Fruit fly (Drosophila melanogaster) whole organism, embryonic: ENCODE measurements around the gene CG43218.
A peak's percentile ranks its signal among the peaks of the same experiment; 100 is the strongest.

Source experiments
- ATbp ChIP-seq: fragments of 200-800 bp; sonication (Bioruptor generic); optimal IDR thresholded peaks from 2 replicates; lab custom pipeline; 2017; ENCODE audit warnings: missing biosample characterization, mild to moderate bottlenecking, missing genetic modification characterization, missing genetic modification reagents
- Atf-2 ChIP-seq: fragments of 200-800 bp; sonication (Bioruptor generic); optimal IDR thresholded peaks from 2 replicates; lab custom pipeline; 2016; ENCODE audit warnings: missing biosample characterization, missing genetic modification characterization
- CG12104 ChIP-seq: fragments of 200-800 bp; sonication (Bioruptor generic); optimal IDR thresholded peaks from 3 replicates; lab custom pipeline; 2016; ENCODE audit warnings: missing biosample characterization, missing genetic modification characterization
- CG1233 ChIP-seq: fragments of 200-800 bp; sonication (Bioruptor generic); optimal IDR thresholded peaks from 4 replicates; lab custom pipeline; 2018; ENCODE audit warnings: missing biosample characterization, mild to moderate bottlenecking, missing genetic modification characterization
- CG12769 ChIP-seq: fragments of 200-800 bp; sonication (Bioruptor generic); optimal IDR thresholded peaks from 2 replicates; lab custom pipeline; 2019; ENCODE audit warnings: missing biosample characterization, mild to moderate bottlenecking, missing genetic modification characterization, moderate library complexity
- CG14860 ChIP-seq: fragments of 200-800 bp; sonication (Bioruptor generic); IDR thresholded peaks from 3 replicates; pipeline ENCODE4 v1.3.6; 2022; ENCODE audit warnings: missing biosample characterization, missing genetic modification characterization; ENCODE audit not compliant: partially characterized antibody
- CG1529 ChIP-seq: fragments of 200-800 bp; sonication (Bioruptor generic); optimal IDR thresholded peaks from 3 replicates; lab custom pipeline; 2018; ENCODE audit warnings: missing biosample characterization, missing genetic modification characterization
- CG15696 ChIP-seq: fragments of 200-800 bp; sonication (Bioruptor generic); optimal IDR thresholded peaks from 2 replicates; lab custom pipeline; 2019; ENCODE audit warnings: missing biosample characterization, mild to moderate bottlenecking, missing genetic modification characterization, moderate library complexity
- CG16863 ChIP-seq: fragments of 200-800 bp; sonication (Bioruptor generic); optimal IDR thresholded peaks from 3 replicates; lab custom pipeline; 2016; ENCODE audit warnings: missing biosample characterization, missing genetic modification characterization
- CG18764 ChIP-seq: fragments of 200-800 bp; sonication (Bioruptor generic); optimal IDR thresholded peaks from 3 replicates; lab custom pipeline; 2016; ENCODE audit warnings: missing biosample characterization, missing genetic modification characterization
- CG30431 ChIP-seq: fragments of 200-800 bp; sonication (Bioruptor generic); optimal IDR thresholded peaks from 2 replicates; lab custom pipeline; 2017; ENCODE audit warnings: missing biosample characterization, missing genetic modification characterization
- CG3281 ChIP-seq: fragments of 200-800 bp; sonication (Bioruptor generic); optimal IDR thresholded peaks from 3 replicates; lab custom pipeline; 2017; ENCODE audit warnings: missing biosample characterization, mild to moderate bottlenecking, missing genetic modification characterization
- CG42726 ChIP-seq: fragments of 200-800 bp; sonication (Bioruptor generic); IDR thresholded peaks from 2 replicates; pipeline ENCODE4 v1.3.6; 2022; ENCODE audit warnings: missing biosample characterization, missing genetic modification characterization; ENCODE audit not compliant: partially characterized antibody
- CG6254 ChIP-seq: fragments of 200-800 bp; sonication (Bioruptor generic); optimal IDR thresholded peaks from 3 replicates; lab custom pipeline; 2017; ENCODE audit warnings: mild to moderate bottlenecking, missing biosample characterization, missing genetic modification reagents, missing genetic modification characterization
- CG6683 ChIP-seq: fragments of 200-800 bp; sonication (Bioruptor generic); optimal IDR thresholded peaks from 2 replicates; lab custom pipeline; 2017; ENCODE audit warnings: missing biosample characterization, mild to moderate bottlenecking, missing genetic modification characterization, missing genetic modification reagents
- CG8478 ChIP-seq: fragments of >200 bp; optimal IDR thresholded peaks from 2 replicates; lab custom pipeline; 2018
- Chrac-16 ChIP-seq: fragments of 200-800 bp; sonication (Bioruptor generic); optimal IDR thresholded peaks from 3 replicates; lab custom pipeline; 2016; ENCODE audit warnings: missing biosample characterization, missing genetic modification characterization
- Dll ChIP-seq: fragments of 200-800 bp; sonication (Bioruptor generic); IDR thresholded peaks from 4 replicates; pipeline ENCODE4 v1.3.6; 2022; ENCODE audit warnings: missing biosample characterization, missing genetic modification characterization; ENCODE audit not compliant: partially characterized antibody
- Fer3 ChIP-seq: fragments of 200-800 bp; sonication (Bioruptor generic); optimal IDR thresholded peaks from 2 replicates; lab custom pipeline; 2018; ENCODE audit warnings: missing biosample characterization, mild to moderate bottlenecking, missing genetic modification characterization, moderate library complexity
- HLH3B ChIP-seq: fragments of 200-800 bp; sonication (Bioruptor generic); IDR thresholded peaks from 2 replicates; pipeline ENCODE4 v1.3.6; 2022; ENCODE audit warnings: missing biosample characterization, missing genetic modification characterization
- Hey ChIP-seq: fragments of 200-800 bp; sonication (Bioruptor generic); optimal IDR thresholded peaks from 3 replicates; lab custom pipeline; 2018; ENCODE audit warnings: missing biosample characterization, mild to moderate bottlenecking, missing genetic modification characterization
- Hr39 ChIP-seq: fragments of >200 bp; optimal IDR thresholded peaks from 2 replicates; lab custom pipeline; 2017
- Hsf ChIP-seq: fragments of 200-800 bp; sonication (Bioruptor generic); optimal IDR thresholded peaks from 3 replicates; lab custom pipeline; 2016; ENCODE audit warnings: missing biosample characterization, missing genetic modification characterization
- Kr ChIP-seq: fragments of 200-800 bp; sonication (Bioruptor generic); optimal IDR thresholded peaks from 2 replicates; lab custom pipeline; 2017; ENCODE audit warnings: missing biosample characterization, mild to moderate bottlenecking, missing genetic modification characterization
- MESR4 ChIP-seq: fragments of 200-800 bp; sonication (Bioruptor generic); optimal IDR thresholded peaks from 2 replicates; lab custom pipeline; 2018; ENCODE audit warnings: missing biosample characterization, mild to moderate bottlenecking, missing genetic modification characterization, moderate library complexity
- NC2α ChIP-seq: fragments of 200-800 bp; sonication (Bioruptor generic); optimal IDR thresholded peaks from 2 replicates; lab custom pipeline; 2016; ENCODE audit warnings: missing biosample characterization, missing genetic modification characterization
- NFAT ChIP-seq: fragments of 200-800 bp; sonication (Bioruptor generic); IDR thresholded peaks from 2 replicates; pipeline ENCODE4 v1.3.6; 2022; ENCODE audit warnings: missing biosample characterization, missing genetic modification characterization
- Nf-YC ChIP-seq: fragments of 200-800 bp; optimal IDR thresholded peaks from 3 replicates; lab custom pipeline; 2019; ENCODE audit warnings: missing biosample characterization, mild to moderate bottlenecking, missing genetic modification characterization, moderate library complexity
- Oaz ChIP-seq: fragments of 200-800 bp; sonication (Bioruptor generic); IDR thresholded peaks from 2 replicates; pipeline ENCODE4 v1.3.6; 2022; ENCODE audit warnings: missing biosample characterization, missing genetic modification characterization
- Ravus ChIP-seq: fragments of 200-800 bp; sonication (Bioruptor generic); IDR thresholded peaks from 2 replicates; pipeline ENCODE4 v1.3.6; 2022; ENCODE audit warnings: missing biosample characterization, missing genetic modification characterization
- cad ChIP-seq: fragments of >200 bp; optimal IDR thresholded peaks from 2 replicates; lab custom pipeline; 2017; ENCODE audit warnings: missing biosample characterization, missing genetic modification characterization
- cas ChIP-seq: fragments of 200-800 bp; sonication (Bioruptor generic); IDR thresholded peaks from 2 replicates; pipeline ENCODE4 v1.3.6; 2022; ENCODE audit warnings: missing biosample characterization, missing genetic modification characterization
- caup ChIP-seq: fragments of 200-800 bp; sonication (Bioruptor generic); optimal IDR thresholded peaks from 3 replicates; lab custom pipeline; 2017; ENCODE audit warnings: missing biosample characterization, mild to moderate bottlenecking, missing genetic modification characterization, moderate library complexity; ENCODE audit not compliant: severe bottlenecking
- crp ChIP-seq, 2 experiments: fragments of 200-800 bp; sonication (Bioruptor generic); optimal IDR thresholded peaks; 2 replicates in 1 of 2; 3 replicates in 1 of 2; lab custom pipeline; 2017; ENCODE audit warnings: missing biosample characterization in 2 of 2, missing genetic modification characterization in 2 of 2, mild to moderate bottlenecking in 1 of 2, moderate library complexity in 1 of 2
- esg ChIP-seq: fragments of 200-800 bp; sonication (Bioruptor generic); conservative IDR thresholded peaks from 2 replicates; pipeline ENCODE4 v1.3.6; 2022; ENCODE audit warnings: missing biosample characterization, missing genetic modification characterization
- fd3F ChIP-seq: fragments of 200-800 bp; sonication (Bioruptor generic); optimal IDR thresholded peaks from 2 replicates; lab custom pipeline; 2018; ENCODE audit warnings: missing biosample characterization, mild to moderate bottlenecking, missing genetic modification characterization, moderate library complexity
- gem ChIP-seq: fragments of 200-800 bp; sonication (Bioruptor generic); optimal IDR thresholded peaks from 2 replicates; lab custom pipeline; 2019; ENCODE audit warnings: missing biosample characterization, mild to moderate bottlenecking, missing genetic modification characterization, moderate library complexity
- gt ChIP-seq: fragments of 200-800 bp; sonication (Bioruptor generic); IDR thresholded peaks from 2 replicates; pipeline ENCODE4 v1.3.6; 2022; ENCODE audit warnings: missing biosample characterization, missing genetic modification characterization
- klu ChIP-seq: fragments of 200-800 bp; sonication (Bioruptor generic); IDR thresholded peaks from 2 replicates; pipeline ENCODE4 v1.3.6; 2022; ENCODE audit warnings: missing biosample characterization, missing genetic modification characterization
- knrl ChIP-seq: fragments of 200-800 bp; sonication (Bioruptor generic); IDR thresholded peaks from 3 replicates; pipeline ENCODE4 v1.3.6; 2022; ENCODE audit warnings: missing biosample characterization, missing genetic modification characterization; ENCODE audit not compliant: partially characterized antibody
- lola ChIP-seq, 3 experiments: fragments of >200 bp in 2 of 3; fragments of 200-800 bp in 1 of 3; sonication (Bioruptor generic) in 1 of 3; optimal IDR thresholded peaks; 2 replicates each; lab custom pipeline; 2017 to 2019; ENCODE audit warnings: missing biosample characterization in 3 of 3, missing genetic modification characterization in 3 of 3, mild to moderate bottlenecking in 1 of 3, moderate library complexity in 1 of 3
- maf-S ChIP-seq: fragments of 200-800 bp; sonication (Bioruptor generic); optimal IDR thresholded peaks from 2 replicates; lab custom pipeline; 2016; ENCODE audit warnings: missing biosample characterization, missing genetic modification characterization
- nau ChIP-seq: fragments of 200-800 bp; sonication (Bioruptor generic); optimal IDR thresholded peaks from 3 replicates; lab custom pipeline; 2017; ENCODE audit warnings: missing biosample characterization, mild to moderate bottlenecking, missing genetic modification characterization, missing genetic modification reagents
- pum ChIP-seq: fragments of 200-800 bp; sonication (Bioruptor generic); optimal IDR thresholded peaks from 2 replicates; lab custom pipeline; 2016; ENCODE audit warnings: missing biosample characterization, missing genetic modification characterization
- row ChIP-seq: fragments of 200-800 bp; sonication (Bioruptor generic); IDR thresholded peaks from 3 replicates; pipeline ENCODE4 v1.3.6; 2022; ENCODE audit warnings: missing biosample characterization, missing genetic modification characterization
- salm ChIP-seq: fragments of 200-800 bp; sonication (Bioruptor generic); optimal IDR thresholded peaks from 2 replicates; lab custom pipeline; 2018; ENCODE audit warnings: missing biosample characterization, mild to moderate bottlenecking, missing genetic modification characterization
- sens ChIP-seq: fragments of 200-800 bp; sonication (Bioruptor generic); peaks from one replicate; lab custom pipeline; 2016; ENCODE audit warnings: missing biosample characterization, missing genetic modification characterization
- shn ChIP-seq: fragments of 200-800 bp; sonication (Bioruptor generic); optimal IDR thresholded peaks from 3 replicates; lab custom pipeline; 2016; ENCODE audit warnings: missing biosample characterization, missing genetic modification characterization
- tin ChIP-seq: fragments of 200-800 bp; sonication (Bioruptor generic); optimal IDR thresholded peaks from 3 replicates; lab custom pipeline; 2016; ENCODE audit warnings: missing biosample characterization, missing genetic modification characterization

CG43218 gene

DNA sequence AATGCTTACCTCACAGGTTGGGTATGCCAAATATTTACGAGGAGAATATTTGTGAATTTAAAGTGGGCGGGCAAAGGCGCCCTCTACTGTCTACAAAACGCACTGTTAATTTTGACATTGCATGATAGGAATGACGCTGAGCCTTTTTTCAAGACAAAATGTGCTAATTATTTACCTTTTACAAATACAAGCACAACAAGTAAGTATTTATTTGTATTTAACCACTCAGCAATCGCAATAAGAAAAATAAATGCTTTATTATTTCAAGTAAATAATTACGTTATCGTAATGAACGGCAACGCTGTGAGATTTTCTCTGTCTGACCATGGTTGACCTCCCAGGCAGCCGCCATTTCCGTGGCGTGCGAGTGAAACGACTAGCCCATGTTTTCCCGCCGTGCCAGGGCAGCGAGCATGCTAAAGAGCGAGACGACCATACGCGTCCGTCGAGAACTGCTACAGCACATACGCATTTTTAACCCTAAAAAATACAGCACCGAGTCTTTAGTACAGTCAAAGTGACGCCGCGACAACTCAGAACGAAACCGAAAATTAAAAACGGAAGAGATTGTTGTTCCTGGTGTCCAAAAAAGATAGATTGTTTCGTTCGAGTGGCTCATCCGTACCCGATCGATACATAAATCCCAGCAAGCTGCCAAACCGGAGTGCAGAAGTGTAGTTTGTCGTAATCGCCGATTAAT, 28.0 kb downstream of the CG43218 start, which contains the start of the genes CG12974 and pzg (continued):
- TF ChIP-seq nau (GFP tag; lab: Kevin White, UChicago), result no peak
- TF ChIP-seq Nf-YC (tag; lab: Kevin White, UChicago), result peak; percentile 74
- TF ChIP-seq fd3F (GFP tag; lab: Kevin White, UChicago), result peak; percentile 54
- peak; percentile 68 for TF ChIP-seq Fer3 (tag; lab: Kevin White, UChicago)
- TF ChIP-seq sens (GFP tag; lab: Kevin White, UChicago), result peak; percentile 82
- peak; percentile 68 for TF ChIP-seq pum
- peak; percentile 92 for TF ChIP-seq Hsf (GFP tag; lab: Kevin White, UChicago)
- peak; percentile 74 for TF ChIP-seq CG3281 (GFP tag; lab: Kevin White, UChicago)
- TF ChIP-seq CG14860, result peak; percentile 73
- TF ChIP-seq knrl (GFP tag; lab: Robert Waterston, UW), result peak; percentile 95
- TF ChIP-seq Hey (tag; lab: Kevin White, UChicago), result peak; percentile 70
- TF ChIP-seq CG16863 (GFP tag; lab: Kevin White, UChicago), result peak; percentile 62
- TF ChIP-seq Kr (GFP tag; lab: Kevin White, UChicago), result peak; percentile 89
- TF ChIP-seq CG18764 (GFP tag; lab: Kevin White, UChicago), result peak; percentile 97
- peak; percentile 90 for TF ChIP-seq Oaz (GFP tag; lab: Robert Waterston, UW)
- peak; percentile 45; the same call in 1 of the 2 replicates for TF ChIP-seq CG42726 (GFP tag; lab: Robert Waterston, UW)
- TF ChIP-seq HLH3B (GFP tag; lab: Robert Waterston, UW), result peak; percentile 87
- TF ChIP-seq CG15696 (tag; lab: Kevin White, UChicago), result peak; percentile 94
- TF ChIP-seq maf-S (GFP tag; lab: Kevin White, UChicago), result peak; percentile 69
- peak; percentile 73 for TF ChIP-seq Chrac-16
- TF ChIP-seq cad (GFP tag; lab: Kevin White, UChicago), result no peak
- TF ChIP-seq CG6683 (GFP tag; lab: Kevin White, UChicago), result no peak
- peak; percentile 46 for TF ChIP-seq CG1529
- peak in 1 of 3 experiments; percentile 94 for TF ChIP-seq lola (GFP tag; optimal IDR thresholded peaks at IDR 0.05; lab: Kevin White, UChicago)
- TF ChIP-seq gt (GFP tag; lab: Robert Waterston, UW), result peak; percentile 85
- TF ChIP-seq Dll (GFP tag; lab: Robert Waterston, UW), result peak; percentile 69; the same call in 3 of the 4 replicates
- peak; percentile 64 for TF ChIP-seq tin (GFP tag; lab: Kevin White, UChicago)
- peak; percentile 55 for TF ChIP-seq ATbp (GFP tag; lab: Kevin White, UChicago)
- TF ChIP-seq Hr39 (lab: Kevin White, UChicago), result no peak
- TF ChIP-seq cas (GFP tag; lab: Robert Waterston, UW), result peak; percentile 36; the same call in 1 of the 2 replicates
- TF ChIP-seq CG30431, result peak; percentile 64
- peak in 1 of 2 experiments; percentile 64 for TF ChIP-seq crp (GFP tag; optimal IDR thresholded peaks at IDR 0.05; lab: Kevin White, UChicago)
- peak; percentile 80 for TF ChIP-seq CG12104
- TF ChIP-seq esg (GFP tag; lab: Robert Waterston, UW), result peak; percentile 85
- TF ChIP-seq caup (GFP tag; lab: Kevin White, UChicago), result peak; percentile 73
- TF ChIP-seq CG8478 (lab: Kevin White, UChicago), result peak; percentile 94
- peak; percentile 51 for TF ChIP-seq Atf-2
- TF ChIP-seq row (GFP tag; lab: Robert Waterston, UW), result peak; percentile 88
- TF ChIP-seq gem (tag; lab: Kevin White, UChicago), result peak; percentile 96
- peak; percentile 58 for TF ChIP-seq NFAT
- peak; percentile 10; the same call in 1 of the 2 replicates for TF ChIP-seq Ravus (GFP tag; lab: Robert Waterston, UW)
- peak; percentile 60 for TF ChIP-seq NC2α (GFP tag; lab: Kevin White, UChicago)
- peak; percentile 74 for TF ChIP-seq CG1233
- no peak for TF ChIP-seq CG6254 (GFP tag; lab: Kevin White, UChicago)
- peak; percentile 86 for TF ChIP-seq shn
- TF ChIP-seq CG12769, result peak; percentile 61
- TF ChIP-seq MESR4 (GFP tag; lab: Kevin White, UChicago), result peak; percentile 82
- peak; percentile 15 for TF ChIP-seq salm (tag; lab: Kevin White, UChicago)
- TF ChIP-seq klu (GFP tag; lab: Robert Waterston, UW), result peak; percentile 82
